Worm (Caenorhabditis elegans): ENCODE data around the gene F54E2.2.

The F54E2.2 gene

ce11 chrV:2832666-2833065 lies 36.6 kb downstream of the F54E2.2 start, which contains the start of gene srj-50:
srj-50 (plus strand) TSS chrV:2832966.
- no peak for TF ChIP-seq tbx-37 (GFP tag; conservative IDR thresholded peaks at IDR 0.05)
- no peak for TF ChIP-seq tra-4 (tag; optimal IDR thresholded peaks at IDR 0.05)
- TF ChIP-seq hmbx-1 (tag; optimal IDR thresholded peaks at IDR 0.05) = no peak
- TF ChIP-seq ceh-36 (tag; optimal IDR thresholded peaks at IDR 0.05) = no peak
- no peak for TF ChIP-seq ama-1 (optimal IDR thresholded peaks at IDR 0.05)
- TF ChIP-seq pes-1 (GFP tag; IDR thresholded peaks at IDR 0.05) = no peak
- no peak for TF ChIP-seq aly-1 (tag; optimal IDR thresholded peaks at IDR 0.05)
- TF ChIP-seq tbx-11 (GFP tag; IDR thresholded peaks at IDR 0.05) = no peak
- no peak for TF ChIP-seq ceh-13 (GFP tag; optimal IDR thresholded peaks at IDR 0.05)
- TF ChIP-seq ets-7 (tag; optimal IDR thresholded peaks at IDR 0.05) = no peak
- TF ChIP-seq F13C5.2 (tag; optimal IDR thresholded peaks at IDR 0.05) = no peak
- TF ChIP-seq B0310.2 (tag; optimal IDR thresholded peaks at IDR 0.05) = no peak
- TF ChIP-seq flt-1 (GFP tag; IDR thresholded peaks at IDR 0.05) = no peak
- TF ChIP-seq hmg-4 (GFP tag; optimal IDR thresholded peaks at IDR 0.05) = no peak
- no peak for TF ChIP-seq sea-1 (GFP tag; conservative IDR thresholded peaks at IDR 0.05)
- TF ChIP-seq scrt-1 (GFP tag; IDR thresholded peaks at IDR 0.05) = no peak

ce11 chrV:2836501-2836900 lies 40.4 kb downstream of the F54E2.2 start, which contains the start of gene srj-45:
srj-45 (minus strand) TSS chrV:2836601.
- TF ChIP-seq tbx-37 (GFP tag; conservative IDR thresholded peaks at IDR 0.05) (no peak), scrt-1 (GFP tag; IDR thresholded peaks at IDR 0.05) (no peak), hmbx-1 (tag; optimal IDR thresholded peaks at IDR 0.05) (no peak), ceh-36 (tag; optimal IDR thresholded peaks at IDR 0.05) (no peak), ama-1 (optimal IDR thresholded peaks at IDR 0.05) (no peak), tra-4 (tag; optimal IDR thresholded peaks at IDR 0.05) (no peak), ceh-13 (GFP tag; optimal IDR thresholded peaks at IDR 0.05) (no peak), tbx-11 (GFP tag; IDR thresholded peaks at IDR 0.05) (no peak), hnd-1 (tag; optimal IDR thresholded peaks at IDR 0.05) (no peak), pes-1 (GFP tag; IDR thresholded peaks at IDR 0.05) (no peak), hmg-4 (GFP tag; optimal IDR thresholded peaks at IDR 0.05) (no peak), ets-7 (tag; optimal IDR thresholded peaks at IDR 0.05) (no peak), B0310.2 (tag; optimal IDR thresholded peaks at IDR 0.05) (no peak), sea-1 (GFP tag; conservative IDR thresholded peaks at IDR 0.05) (no peak), aly-1 (tag; optimal IDR thresholded peaks at IDR 0.05) (no peak), flt-1 (GFP tag; IDR thresholded peaks at IDR 0.05) (no peak), F13C5.2 (tag; optimal IDR thresholded peaks at IDR 0.05) (no peak)

- TF ChIP-seq ama-1 (optimal IDR thresholded peaks at IDR 0.05) = no peak
Measured at ce11 chrV:2845771-2846170, 49.7 kb downstream of the F54E2.2 start, which contains the start of gene srj-44. srj-44 (minus strand) TSS chrV:2845871.

All from whole organism, early embryonic.